Fruit fly (Drosophila melanogaster): ENCODE measurements around the gene CG4318.

DNA sequence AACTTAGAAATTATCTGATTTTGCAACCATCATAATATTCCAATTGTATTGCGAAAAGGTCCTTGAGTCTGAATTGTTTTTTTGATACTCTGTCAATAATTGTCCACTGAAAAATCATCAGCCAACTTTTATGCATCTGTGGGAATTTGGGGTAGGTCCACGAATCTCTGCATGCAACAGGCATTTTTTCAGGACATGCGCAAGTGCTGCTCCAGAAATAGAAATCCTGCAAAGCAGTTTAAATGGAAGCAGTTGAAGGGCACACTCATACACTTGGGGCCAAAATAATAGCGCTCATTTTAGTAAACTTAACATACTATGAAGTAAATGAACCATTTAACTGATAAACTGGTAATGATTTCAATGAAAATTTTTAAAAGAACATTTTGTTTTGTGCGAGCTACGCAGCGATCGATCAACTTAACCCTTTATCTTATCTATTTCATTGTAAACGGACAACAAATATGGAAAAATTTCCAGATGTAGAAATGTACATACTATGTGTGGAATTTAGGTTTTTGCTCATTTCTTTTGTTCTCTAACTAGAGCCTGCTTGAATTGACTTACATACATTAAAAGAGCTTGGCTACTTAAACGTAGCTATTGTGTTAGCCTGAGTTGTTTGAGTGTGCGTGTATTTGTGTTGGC is 24.4 kb downstream of the CG4318 start:
- TF ChIP-seq CG4496 (GFP tag; IDR thresholded peaks at IDR 0.05): peak; percentile 50; the same call in 1 of the 3 replicates
- no peak for TF ChIP-seq EcR (GFP tag; optimal IDR thresholded peaks at IDR 0.05)
- TF ChIP-seq CG14655 (GFP tag; optimal IDR thresholded peaks at IDR 0.05): peak; percentile 84
- peak; percentile 74 for TF ChIP-seq CG8159 (tag; optimal IDR thresholded peaks at IDR 0.05)
- peak; percentile 45 for TF ChIP-seq Pif1B (GFP tag; optimal IDR thresholded peaks at IDR 0.05)
- peak; percentile 71 for TF ChIP-seq Pif1A (GFP tag; optimal IDR thresholded peaks at IDR 0.05)
- TF ChIP-seq fd96Ca (GFP tag; IDR thresholded peaks at IDR 0.05): no peak
- no peak for TF ChIP-seq CG10348 (GFP tag; IDR thresholded peaks at IDR 0.05)
- TF ChIP-seq D1 (tag; optimal IDR thresholded peaks at IDR 0.05): peak; percentile 18
- no peak for TF ChIP-seq rn (GFP tag; IDR thresholded peaks at IDR 0.05)

Data from whole organism, pupa.